Worm (Caenorhabditis elegans) whole organism, mixed stage, embryonic: ENCODE results near the gene xrn-1.

Experiments used
- M03D4.4 ChIP-seq: sonication (generic microtip); optimal IDR thresholded peaks from 2 replicates; lab custom pipeline; 2017; ENCODE audit warnings: mild to moderate bottlenecking, missing genetic modification characterization, missing compliant biosample characterization
- bed-3 ChIP-seq: fragments of 200-800 bp; sonication (Bioruptor generic); optimal IDR thresholded peaks from 3 replicates; lab custom pipeline; 2018; ENCODE audit warnings: mild to moderate bottlenecking, missing genetic modification characterization, moderate library complexity, missing compliant biosample characterization
- blmp-1 ChIP-seq: fragments of 150-350 bp; optimal IDR thresholded peaks from 2 replicates; lab custom pipeline; 2014; ENCODE audit warnings: missing biosample characterization, missing genetic modification characterization
- ceh-39 ChIP-seq: fragments of 150-350 bp; optimal IDR thresholded peaks from 2 replicates; lab custom pipeline; 2014; ENCODE audit warnings: missing biosample characterization, missing genetic modification characterization
- ceh-43 ChIP-seq: fragments of 200-800 bp; sonication (Bioruptor generic); optimal IDR thresholded peaks from 2 replicates; lab custom pipeline; 2018; ENCODE audit warnings: mild to moderate bottlenecking, missing genetic modification characterization, moderate library complexity, missing compliant biosample characterization
- ceh-83 ChIP-seq: fragments of 200-800 bp; sonication (Bioruptor generic); optimal IDR thresholded peaks from 2 replicates; lab custom pipeline; 2018; ENCODE audit warnings: mild to moderate bottlenecking, missing genetic modification characterization, missing compliant biosample characterization
- ces-1 ChIP-seq: fragments of 150-350 bp; optimal IDR thresholded peaks from 2 replicates; lab custom pipeline; 2014; ENCODE audit warnings: missing biosample characterization, missing genetic modification reagents, missing genetic modification characterization
- cnd-1 ChIP-seq: fragments of 200-800 bp; sonication (Bioruptor generic); optimal IDR thresholded peaks from 2 replicates; lab custom pipeline; 2018; ENCODE audit warnings: mild to moderate bottlenecking, missing genetic modification characterization, missing compliant biosample characterization
- drap-1 ChIP-seq: fragments of 200-800 bp; sonication (Bioruptor generic); optimal IDR thresholded peaks from 3 replicates; lab custom pipeline; 2018; ENCODE audit warnings: mild to moderate bottlenecking, missing genetic modification characterization, missing compliant biosample characterization
- elt-1 ChIP-seq: sonication (generic microtip); optimal IDR thresholded peaks from 2 replicates; lab custom pipeline; 2017; ENCODE audit warnings: missing genetic modification characterization, mild to moderate bottlenecking, missing compliant biosample characterization, antibody characterized with exemption, moderate library complexity, borderline replicate concordance; ENCODE audit not compliant: insufficient read depth
- elt-3 ChIP-seq: fragments of 150-350 bp; optimal IDR thresholded peaks from 2 replicates; lab custom pipeline; 2014; ENCODE audit warnings: missing biosample characterization, missing genetic modification characterization
- flh-1 ChIP-seq: fragments of 200-800 bp; sonication (Bioruptor generic); optimal IDR thresholded peaks from 2 replicates; lab custom pipeline; 2018; ENCODE audit warnings: mild to moderate bottlenecking, missing genetic modification characterization, moderate library complexity, missing compliant biosample characterization
- ham-2 ChIP-seq: fragments of 200-800 bp; sonication (Bioruptor generic); optimal IDR thresholded peaks from 2 replicates; lab custom pipeline; 2018; ENCODE audit warnings: mild to moderate bottlenecking, missing genetic modification characterization, missing compliant biosample characterization
- hlh-1 ChIP-seq: fragments of 150-350 bp; optimal IDR thresholded peaks from 2 replicates; lab custom pipeline; 2014; ENCODE audit warnings: missing biosample characterization, missing genetic modification reagents, missing genetic modification characterization
- lin-13 ChIP-seq: fragments of 150-350 bp; optimal IDR thresholded peaks from 2 replicates; lab custom pipeline; 2014; ENCODE audit warnings: missing biosample characterization, missing genetic modification characterization
- lin-32 ChIP-seq: fragments of 200-800 bp; sonication (Bioruptor generic); optimal IDR thresholded peaks from 2 replicates; lab custom pipeline; 2018; ENCODE audit warnings: mild to moderate bottlenecking, missing genetic modification characterization, missing compliant biosample characterization
- mab-5 ChIP-seq: fragments of 150-350 bp; optimal IDR thresholded peaks from 2 replicates; lab custom pipeline; 2014; ENCODE audit warnings: missing biosample characterization, missing genetic modification characterization
- mep-1 ChIP-seq: fragments of 150-350 bp; optimal IDR thresholded peaks from 2 replicates; lab custom pipeline; 2017; ENCODE audit warnings: missing biosample characterization, missing genetic modification reagents, missing genetic modification characterization, inconsistent platforms
- mls-2 ChIP-seq: sonication (generic microtip); optimal IDR thresholded peaks from 2 replicates; lab custom pipeline; 2016; ENCODE audit warnings: mild to moderate bottlenecking, missing genetic modification characterization, moderate library complexity, missing compliant biosample characterization
- nhr-12 ChIP-seq: fragments of 150-350 bp; optimal IDR thresholded peaks from 2 replicates; lab custom pipeline; 2014; ENCODE audit warnings: missing biosample characterization, missing genetic modification characterization
- nhr-2 ChIP-seq: fragments of 150-350 bp; optimal IDR thresholded peaks from 2 replicates; lab custom pipeline; 2014; ENCODE audit warnings: missing biosample characterization, missing genetic modification characterization
- nhr-237 ChIP-seq: fragments of 150-350 bp; optimal IDR thresholded peaks from 2 replicates; lab custom pipeline; 2014; ENCODE audit warnings: missing biosample characterization, missing genetic modification characterization
- nhr-28 ChIP-seq: fragments of 150-350 bp; optimal IDR thresholded peaks from 2 replicates; lab custom pipeline; 2014; ENCODE audit warnings: missing biosample characterization, missing genetic modification characterization
- nhr-76 ChIP-seq: sonication (generic microtip); optimal IDR thresholded peaks from 2 replicates; lab custom pipeline; 2017; ENCODE audit warnings: missing biosample characterization, missing genetic modification characterization
- pha-4 ChIP-seq: fragments of 150-350 bp; optimal IDR thresholded peaks from 2 replicates; lab custom pipeline; 2018; ENCODE audit warnings: missing biosample characterization, missing genetic modification reagents, missing genetic modification characterization
- sem-2 ChIP-seq: fragments of 200-800 bp; sonication (Bioruptor generic); optimal IDR thresholded peaks from 2 replicates; lab custom pipeline; 2018; ENCODE audit warnings: mild to moderate bottlenecking, missing genetic modification characterization, missing compliant biosample characterization
- snpc-4 ChIP-seq: fragments of 150-350 bp; optimal IDR thresholded peaks from 2 replicates; lab custom pipeline; 2014; ENCODE audit warnings: missing biosample characterization, missing genetic modification characterization
- sptf-1 ChIP-seq: sonication (generic microtip); optimal IDR thresholded peaks from 2 replicates; lab custom pipeline; 2017; ENCODE audit warnings: mild to moderate bottlenecking, missing genetic modification characterization, moderate library complexity, missing compliant biosample characterization
- tbx-8 ChIP-seq: fragments of 200-800 bp; sonication (Bioruptor generic); optimal IDR thresholded peaks from 2 replicates; lab custom pipeline; 2018; ENCODE audit warnings: mild to moderate bottlenecking, missing genetic modification characterization, moderate library complexity, missing compliant biosample characterization
- unc-120 ChIP-seq: sonication (generic microtip); optimal IDR thresholded peaks from 2 replicates; lab custom pipeline; 2017; ENCODE audit warnings: missing genetic modification characterization, missing compliant biosample characterization; ENCODE audit not compliant: poor library complexity, severe bottlenecking
- unc-39 ChIP-seq: fragments of 150-350 bp; optimal IDR thresholded peaks from 2 replicates; lab custom pipeline; 2014; ENCODE audit warnings: missing biosample characterization, missing genetic modification characterization
- unc-62 ChIP-seq: fragments of 150-350 bp; optimal IDR thresholded peaks from 2 replicates; lab custom pipeline; 2014; ENCODE audit warnings: missing biosample characterization, missing genetic modification reagents, missing genetic modification characterization

The xrn-1 gene

DNA sequence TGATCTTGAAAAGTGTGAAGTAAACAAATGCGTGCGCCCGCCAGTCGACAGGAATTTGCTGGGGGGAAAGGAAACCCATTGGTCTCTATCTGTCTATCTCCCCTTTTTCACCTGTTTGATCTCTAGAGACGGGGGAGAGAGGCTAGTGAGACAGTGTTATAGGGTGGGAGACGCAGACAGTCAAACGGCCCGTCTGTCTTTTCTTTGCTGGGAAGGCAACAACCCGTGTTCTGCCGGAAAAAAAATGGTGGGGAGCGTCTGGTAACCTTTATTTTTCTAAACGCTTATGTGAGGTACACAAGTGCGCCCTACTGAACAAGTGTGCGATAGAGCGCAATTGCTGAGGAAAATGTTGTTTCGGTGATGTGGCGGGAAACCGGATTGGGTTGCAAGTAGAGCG, 18.2 kb upstream of the xrn-1 start:
- TF ChIP-seq unc-39 (tag; lab: Kevin White, UChicago): no peak
- TF ChIP-seq nhr-237 (tag; lab: Kevin White, UChicago): peak; percentile 26
- no peak for TF ChIP-seq ceh-43 (GFP tag; lab: Kevin White, UChicago)
- peak; percentile 56 for TF ChIP-seq mep-1 (tag; lab: Kevin White, UChicago)
- no peak for TF ChIP-seq ces-1 (GFP tag; lab: Kevin White, UChicago)
- TF ChIP-seq nhr-76 (tag; lab: Kevin White, UChicago): no peak
- TF ChIP-seq lin-13 (tag; lab: Kevin White, UChicago): no peak
- TF ChIP-seq mls-2 (tag; lab: Kevin White, UChicago): no peak
- TF ChIP-seq ham-2: peak; percentile 13
- TF ChIP-seq lin-32 (GFP tag; lab: Kevin White, UChicago): no peak
- TF ChIP-seq hlh-1 (tag; lab: Kevin White, UChicago): peak; percentile 75
- no peak for TF ChIP-seq nhr-12 (tag; lab: Kevin White, UChicago)
- peak; percentile 23 for TF ChIP-seq elt-1 (tag; lab: Kevin White, UChicago)
- TF ChIP-seq unc-62 (GFP tag; lab: Kevin White, UChicago): no peak
- no peak for TF ChIP-seq bed-3 (GFP tag; lab: Kevin White, UChicago)
- peak; percentile 69 for TF ChIP-seq unc-120
- TF ChIP-seq elt-3 (tag; lab: Kevin White, UChicago): no peak
- no peak for TF ChIP-seq pha-4 (tag; lab: Kevin White, UChicago)
- TF ChIP-seq cnd-1 (tag; lab: Kevin White, UChicago): peak; percentile 52
- TF ChIP-seq snpc-4 (tag; lab: Kevin White, UChicago): no peak
- TF ChIP-seq nhr-2 (tag; lab: Kevin White, UChicago): no peak
- no peak for TF ChIP-seq nhr-28
- no peak for TF ChIP-seq ceh-83 (GFP tag; lab: Kevin White, UChicago)
- no peak for TF ChIP-seq mab-5 (tag; lab: Kevin White, UChicago)
- no peak for TF ChIP-seq sptf-1 (tag; lab: Kevin White, UChicago)
- TF ChIP-seq, all 35 proteins: peak for 7

DNA sequence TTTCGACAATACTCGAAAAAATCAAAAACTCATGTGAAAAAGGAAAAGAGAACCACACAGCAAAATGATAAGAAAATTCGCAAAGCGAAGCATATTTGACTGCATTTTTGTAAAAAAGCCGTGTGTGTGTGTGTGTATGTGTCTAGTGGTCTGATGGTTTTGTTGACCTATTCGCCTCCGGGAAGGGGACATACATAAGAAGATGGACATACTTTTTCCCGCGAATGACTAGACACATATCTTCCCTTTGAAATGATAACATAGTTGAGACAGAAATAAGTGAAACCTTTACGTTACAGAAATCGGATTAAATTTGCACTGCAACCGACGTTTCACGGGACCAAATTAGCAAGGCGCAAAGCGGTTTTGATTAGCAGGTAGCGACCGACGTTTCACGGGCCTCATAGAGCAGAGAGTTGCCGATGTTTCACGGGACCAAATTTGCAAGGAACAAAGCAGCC, 17.2 kb upstream of the xrn-1 start:
- TF ChIP-seq ham-2 (no peak), nhr-12 (tag; lab: Kevin White, UChicago) (no peak), elt-3 (tag; lab: Kevin White, UChicago) (no peak), elt-1 (tag; lab: Kevin White, UChicago) (no peak), mep-1 (tag; lab: Kevin White, UChicago) (no peak), drap-1 (GFP tag; lab: Kevin White, UChicago) (no peak), mab-5 (tag; lab: Kevin White, UChicago) (no peak), sem-2 (GFP tag; lab: Kevin White, UChicago) (no peak), lin-32 (GFP tag; lab: Kevin White, UChicago) (no peak), tbx-8 (GFP tag; lab: Kevin White, UChicago) (no peak), nhr-28 (no peak), ceh-83 (GFP tag; lab: Kevin White, UChicago) (no peak), cnd-1 (tag; lab: Kevin White, UChicago) (no peak), bed-3 (GFP tag; lab: Kevin White, UChicago) (no peak), lin-13 (tag; lab: Kevin White, UChicago) (no peak), nhr-2 (tag; lab: Kevin White, UChicago) (no peak), ceh-43 (GFP tag; lab: Kevin White, UChicago) (no peak), flh-1 (GFP tag; lab: Kevin White, UChicago) (no peak), sptf-1 (tag; lab: Kevin White, UChicago) (no peak), mls-2 (tag; lab: Kevin White, UChicago) (no peak)
- TF ChIP-seq, all 35 proteins: peak for 0

DNA sequence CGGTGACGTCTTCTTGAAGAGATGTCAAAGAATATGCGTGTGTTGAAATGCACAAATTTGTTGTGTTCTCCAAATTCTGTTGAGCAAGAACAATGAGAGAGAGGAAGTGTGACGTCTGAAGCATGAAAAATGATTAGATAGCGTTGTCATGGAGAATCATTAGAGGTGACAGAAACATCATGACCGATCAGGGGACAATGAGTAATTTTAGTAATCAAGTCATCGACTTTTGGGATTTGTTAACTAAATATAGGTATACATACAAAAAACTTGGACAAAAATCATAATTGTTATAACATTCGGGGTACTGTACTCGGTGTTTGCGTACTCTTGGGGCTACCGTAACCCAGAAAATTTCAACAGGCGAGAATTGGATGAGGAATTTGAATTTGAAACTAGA, 16.5 kb upstream of the xrn-1 start, which contains the start of gene daf-5:
Gene daf-5 (minus strand): TSS at position 101 of the 400 bp plus-strand sequence.
- TF ChIP-seq ceh-43 (GFP tag; lab: Kevin White, UChicago) (no peak), mep-1 (tag; lab: Kevin White, UChicago) (no peak)

DNA sequence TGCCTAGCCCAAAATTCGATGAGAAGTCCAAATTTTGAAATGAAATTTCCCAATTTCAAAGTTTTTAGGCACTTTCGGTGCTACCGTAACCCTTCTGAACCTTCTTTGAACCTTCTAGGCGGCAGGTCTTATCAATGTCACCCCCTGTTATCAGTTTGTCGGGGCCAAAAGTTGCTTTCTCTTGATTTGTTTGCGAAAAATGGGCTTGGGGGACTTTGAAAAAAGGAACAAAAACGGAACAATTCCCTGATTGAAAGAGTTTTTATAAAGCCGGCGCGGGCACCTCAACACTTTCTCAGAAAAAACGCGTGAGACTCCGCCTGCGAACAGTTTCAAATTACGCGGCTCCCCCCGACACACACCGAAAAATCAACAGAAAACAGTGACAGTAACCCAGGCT, 15.6 kb upstream of the xrn-1 start:
- no peak for TF ChIP-seq ces-1 (GFP tag; lab: Kevin White, UChicago)
- TF ChIP-seq unc-120: no peak
- TF ChIP-seq unc-62 (GFP tag; lab: Kevin White, UChicago): no peak
- no peak for TF ChIP-seq pha-4 (tag; lab: Kevin White, UChicago)
- no peak for TF ChIP-seq ceh-39 (tag; lab: Kevin White, UChicago)
- no peak for TF ChIP-seq drap-1 (GFP tag; lab: Kevin White, UChicago)
- TF ChIP-seq cnd-1 (tag; lab: Kevin White, UChicago): no peak
- TF ChIP-seq snpc-4 (tag; lab: Kevin White, UChicago): no peak
- TF ChIP-seq mab-5 (tag; lab: Kevin White, UChicago): no peak
- no peak for TF ChIP-seq nhr-28
- no peak for TF ChIP-seq M03D4.4 (tag; lab: Kevin White, UChicago)
- TF ChIP-seq blmp-1 (tag; lab: Kevin White, UChicago): no peak
- no peak for TF ChIP-seq tbx-8 (GFP tag; lab: Kevin White, UChicago)
- no peak for TF ChIP-seq ham-2
- no peak for TF ChIP-seq mls-2 (tag; lab: Kevin White, UChicago)
